Fruit fly (Drosophila melanogaster) whole organism, embryonic: ENCODE data around the gene Kdm3.

Experiments
- Atf3 ChIP-seq: fragments of 200-800 bp; sonication (Bioruptor generic); optimal IDR thresholded peaks from 3 replicates; lab custom pipeline; 2016; ENCODE audit warnings: missing biosample characterization, missing genetic modification characterization
- CG11085 ChIP-seq: fragments of 200-800 bp; sonication (Bioruptor generic); IDR thresholded peaks from 2 replicates; pipeline ENCODE4 v1.3.6; 2022; ENCODE audit warnings: missing biosample characterization, missing genetic modification characterization
- CG11456 ChIP-seq: fragments of 200-800 bp; sonication (Bioruptor generic); IDR thresholded peaks from 3 replicates; pipeline ENCODE4 v1.3.6; 2022; ENCODE audit warnings: missing biosample characterization, missing genetic modification characterization
- CG11696 ChIP-seq: fragments of 200-800 bp; sonication (Bioruptor generic); IDR thresholded peaks from 2 replicates; pipeline ENCODE4 v1.3.6; 2022; ENCODE audit warnings: missing biosample characterization, missing genetic modification characterization
- CG12104 ChIP-seq: fragments of 200-800 bp; sonication (Bioruptor generic); optimal IDR thresholded peaks from 3 replicates; lab custom pipeline; 2016; ENCODE audit warnings: missing biosample characterization, missing genetic modification characterization
- CG12155 ChIP-seq: fragments of 200-800 bp; sonication (Bioruptor generic); optimal IDR thresholded peaks from 3 replicates; lab custom pipeline; 2016; ENCODE audit warnings: missing biosample characterization, missing genetic modification characterization
- CG13775 ChIP-seq: fragments of 200-800 bp; sonication (Bioruptor generic); optimal IDR thresholded peaks from 3 replicates; lab custom pipeline; 2017; ENCODE audit warnings: missing biosample characterization, mild to moderate bottlenecking, missing genetic modification characterization
- CG1529 ChIP-seq: fragments of 200-800 bp; sonication (Bioruptor generic); optimal IDR thresholded peaks from 3 replicates; lab custom pipeline; 2018; ENCODE audit warnings: missing biosample characterization, missing genetic modification characterization
- CG1602 ChIP-seq: fragments of 200-800 bp; sonication (Bioruptor generic); optimal IDR thresholded peaks from 3 replicates; lab custom pipeline; 2016; ENCODE audit warnings: missing biosample characterization, missing genetic modification characterization
- CG1647 ChIP-seq: fragments of 200-800 bp; sonication (Bioruptor generic); optimal IDR thresholded peaks from 3 replicates; lab custom pipeline; 2016; ENCODE audit warnings: missing biosample characterization, missing genetic modification characterization
- CG2712 ChIP-seq: fragments of 200-800 bp; optimal IDR thresholded peaks from 3 replicates; lab custom pipeline; 2019; ENCODE audit warnings: missing biosample characterization, mild to moderate bottlenecking, missing genetic modification characterization, moderate library complexity
- CG30431 ChIP-seq: fragments of 200-800 bp; sonication (Bioruptor generic); optimal IDR thresholded peaks from 2 replicates; lab custom pipeline; 2017; ENCODE audit warnings: missing biosample characterization, missing genetic modification characterization
- CG31365 ChIP-seq: fragments of 200-800 bp; sonication (Bioruptor generic); optimal IDR thresholded peaks from 2 replicates; lab custom pipeline; 2018; ENCODE audit warnings: missing biosample characterization, mild to moderate bottlenecking, missing genetic modification characterization
- CG34224 ChIP-seq: fragments of 200-800 bp; sonication (Bioruptor generic); IDR thresholded peaks from 3 replicates; pipeline ENCODE4 v1.3.6; 2022; ENCODE audit warnings: missing biosample characterization, missing genetic modification characterization; ENCODE audit not compliant: partially characterized antibody
- CG4328 ChIP-seq: fragments of 200-800 bp; sonication (Bioruptor generic); optimal IDR thresholded peaks from 3 replicates; lab custom pipeline; 2017; ENCODE audit warnings: missing biosample characterization, missing genetic modification reagents, missing genetic modification characterization
- CG4404 ChIP-seq: fragments of 200-800 bp; sonication (Bioruptor generic); IDR thresholded peaks from 2 replicates; pipeline ENCODE4 v1.3.6; 2022; ENCODE audit warnings: missing biosample characterization, missing genetic modification characterization
- CG4707 ChIP-seq: fragments of 200-800 bp; sonication (Bioruptor generic); optimal IDR thresholded peaks from 2 replicates; lab custom pipeline; 2018; ENCODE audit warnings: missing biosample characterization, mild to moderate bottlenecking, missing genetic modification characterization, moderate library complexity
- CG6765 ChIP-seq: fragments of 200-800 bp; sonication (Bioruptor generic); optimal IDR thresholded peaks from 3 replicates; lab custom pipeline; 2017; ENCODE audit warnings: missing biosample characterization, mild to moderate bottlenecking, missing genetic modification characterization
- CG6854 ChIP-seq: fragments of 200-800 bp; sonication (Bioruptor generic); optimal IDR thresholded peaks from 3 replicates; lab custom pipeline; 2017; ENCODE audit warnings: missing biosample characterization, mild to moderate bottlenecking, missing genetic modification characterization
- CG7556 ChIP-seq: fragments of 200-800 bp; sonication (Bioruptor generic); optimal IDR thresholded peaks from 2 replicates; lab custom pipeline; 2017; ENCODE audit warnings: missing biosample characterization, mild to moderate bottlenecking, missing genetic modification characterization
- CG7839 ChIP-seq: fragments of 200-800 bp; sonication (Bioruptor generic); optimal IDR thresholded peaks from 3 replicates; lab custom pipeline; 2018; ENCODE audit warnings: missing biosample characterization, mild to moderate bottlenecking, missing genetic modification characterization, moderate library complexity
- CG9437 ChIP-seq: fragments of 200-800 bp; sonication (Bioruptor generic); optimal IDR thresholded peaks from 2 replicates; lab custom pipeline; 2018; ENCODE audit warnings: missing biosample characterization, mild to moderate bottlenecking, missing genetic modification characterization
- D19A ChIP-seq: fragments of 200-800 bp; optimal IDR thresholded peaks from 3 replicates; lab custom pipeline; 2019; ENCODE audit warnings: missing biosample characterization, mild to moderate bottlenecking, missing genetic modification characterization, moderate library complexity
- Dll ChIP-seq: fragments of 200-800 bp; sonication (Bioruptor generic); IDR thresholded peaks from 4 replicates; pipeline ENCODE4 v1.3.6; 2022; ENCODE audit warnings: missing biosample characterization, missing genetic modification characterization; ENCODE audit not compliant: partially characterized antibody
- Hmx ChIP-seq: fragments of 200-800 bp; sonication (Bioruptor generic); optimal IDR thresholded peaks from 2 replicates; lab custom pipeline; 2016; ENCODE audit warnings: missing biosample characterization, missing genetic modification characterization
- MESR4 ChIP-seq: fragments of 200-800 bp; sonication (Bioruptor generic); optimal IDR thresholded peaks from 2 replicates; lab custom pipeline; 2018; ENCODE audit warnings: missing biosample characterization, mild to moderate bottlenecking, missing genetic modification characterization, moderate library complexity
- NFAT ChIP-seq: fragments of 200-800 bp; sonication (Bioruptor generic); IDR thresholded peaks from 2 replicates; pipeline ENCODE4 v1.3.6; 2022; ENCODE audit warnings: missing biosample characterization, missing genetic modification characterization
- Oaz ChIP-seq: fragments of 200-800 bp; sonication (Bioruptor generic); IDR thresholded peaks from 2 replicates; pipeline ENCODE4 v1.3.6; 2022; ENCODE audit warnings: missing biosample characterization, missing genetic modification characterization
- Poxn ChIP-seq: fragments of 200-800 bp; sonication (Bioruptor generic); IDR thresholded peaks from 2 replicates; pipeline ENCODE4 v1.3.6; 2022; ENCODE audit warnings: missing biosample characterization, missing genetic modification characterization
- Ptx1 ChIP-seq: fragments of 200-800 bp; sonication (Bioruptor generic); IDR thresholded peaks from 2 replicates; pipeline ENCODE4 v1.3.6; 2022; ENCODE audit warnings: missing biosample characterization, missing genetic modification characterization
- Taf1 ChIP-seq: fragments of 200-800 bp; sonication (Bioruptor generic); IDR thresholded peaks from 2 replicates; pipeline ENCODE4 v1.3.6; 2022; ENCODE audit warnings: missing biosample characterization, missing genetic modification characterization
- bigmax ChIP-seq: fragments of 200-800 bp; sonication (Bioruptor generic); optimal IDR thresholded peaks from 2 replicates; lab custom pipeline; 2018; ENCODE audit warnings: missing biosample characterization, mild to moderate bottlenecking, missing genetic modification characterization
- cato ChIP-seq: fragments of 200-800 bp; sonication (Bioruptor generic); optimal IDR thresholded peaks from 2 replicates; lab custom pipeline; 2016; ENCODE audit warnings: missing biosample characterization, missing genetic modification characterization, borderline replicate concordance
- croc ChIP-seq: fragments of 200-800 bp; sonication (Bioruptor generic); conservative IDR thresholded peaks from 3 replicates; pipeline ENCODE4 v1.3.6; 2022; ENCODE audit warnings: missing biosample characterization, missing genetic modification characterization
- crp ChIP-seq, 2 experiments: fragments of 200-800 bp; sonication (Bioruptor generic); optimal IDR thresholded peaks; 2 replicates in 1 of 2; 3 replicates in 1 of 2; lab custom pipeline; 2017; ENCODE audit warnings: missing biosample characterization in 2 of 2, missing genetic modification characterization in 2 of 2, mild to moderate bottlenecking in 1 of 2, moderate library complexity in 1 of 2
- emc ChIP-seq: fragments of 200-800 bp; sonication (Bioruptor generic); optimal IDR thresholded peaks from 2 replicates; lab custom pipeline; 2016; ENCODE audit warnings: missing biosample characterization, missing genetic modification characterization
- eyg ChIP-seq: fragments of 200-800 bp; sonication (Bioruptor generic); optimal IDR thresholded peaks from 3 replicates; lab custom pipeline; 2016; ENCODE audit warnings: missing biosample characterization, missing genetic modification characterization
- gsb-n ChIP-seq: fragments of 200-800 bp; sonication (Bioruptor generic); optimal IDR thresholded peaks from 3 replicates; lab custom pipeline; 2018; ENCODE audit warnings: missing biosample characterization, mild to moderate bottlenecking, missing genetic modification characterization
- hkb ChIP-seq, 2 experiments: fragments of 200-800 bp in 1 of 2; fragments of >200 bp in 1 of 2; sonication (Bioruptor generic) in 1 of 2; IDR thresholded peaks in 1 of 2; optimal IDR thresholded peaks in 1 of 2; 2 replicates each; pipeline versions ENCODE4 v1.3.6 to Lab custom; 2017 to 2022; ENCODE audit warnings: missing biosample characterization in 1 of 2, missing genetic modification characterization in 1 of 2
- insv ChIP-seq, 2 experiments: fragments of 200-800 bp; sonication (Bioruptor generic); optimal IDR thresholded peaks; 3 replicates each; lab custom pipeline; 2016 to 2018; ENCODE audit warnings: missing biosample characterization in 2 of 2, missing genetic modification characterization in 2 of 2
- kay ChIP-seq: fragments of 200-800 bp; sonication (Bioruptor generic); optimal IDR thresholded peaks from 2 replicates; lab custom pipeline; 2016; ENCODE audit warnings: missing biosample characterization, missing genetic modification characterization
- ken ChIP-seq: fragments of 200-800 bp; sonication (Bioruptor generic); IDR thresholded peaks from 3 replicates; pipeline ENCODE4 v1.3.6; 2022; ENCODE audit warnings: missing biosample characterization, missing genetic modification characterization
- nau ChIP-seq: fragments of 200-800 bp; sonication (Bioruptor generic); optimal IDR thresholded peaks from 3 replicates; lab custom pipeline; 2017; ENCODE audit warnings: missing biosample characterization, mild to moderate bottlenecking, missing genetic modification characterization, missing genetic modification reagents
- nerfin-2 ChIP-seq: fragments of 200-800 bp; sonication (Bioruptor generic); IDR thresholded peaks from 2 replicates; pipeline ENCODE4 v1.3.6; 2022; ENCODE audit warnings: missing biosample characterization, missing genetic modification characterization; ENCODE audit not compliant: partially characterized antibody
- org-1 ChIP-seq: fragments of 200-800 bp; sonication (Bioruptor generic); optimal IDR thresholded peaks from 2 replicates; lab custom pipeline; 2017; ENCODE audit warnings: missing biosample characterization, missing genetic modification characterization
- ranshi ChIP-seq: fragments of 200-800 bp; sonication (Bioruptor generic); IDR thresholded peaks from 2 replicates; pipeline ENCODE4 v1.3.6; 2022; ENCODE audit warnings: missing biosample characterization, missing genetic modification characterization
- slp2 ChIP-seq: fragments of 200-800 bp; sonication (Bioruptor generic); optimal IDR thresholded peaks from 2 replicates; lab custom pipeline; 2016; ENCODE audit warnings: missing biosample characterization, missing genetic modification characterization
- tll ChIP-seq, 2 experiments: fragments of 200-800 bp in 1 of 2; fragments of >200 bp in 1 of 2; sonication (Bioruptor generic) in 1 of 2; optimal IDR thresholded peaks; 2 replicates each; lab custom pipeline; 2017 to 2019; ENCODE audit warnings: missing biosample characterization in 2 of 2, missing genetic modification characterization in 2 of 2, mild to moderate bottlenecking in 1 of 2, moderate library complexity in 1 of 2
- toy ChIP-seq: fragments of 200-800 bp; sonication (Bioruptor generic); IDR thresholded peaks from 2 replicates; pipeline ENCODE4 v1.3.6; 2022; ENCODE audit warnings: missing biosample characterization, missing genetic modification characterization
- unc-4 ChIP-seq: fragments of 200-800 bp; sonication (Bioruptor generic); IDR thresholded peaks from 2 replicates; pipeline ENCODE4 v1.3.6; 2022; ENCODE audit warnings: missing biosample characterization, missing genetic modification characterization; ENCODE audit not compliant: partially characterized antibody

The Kdm3 gene

DNA sequence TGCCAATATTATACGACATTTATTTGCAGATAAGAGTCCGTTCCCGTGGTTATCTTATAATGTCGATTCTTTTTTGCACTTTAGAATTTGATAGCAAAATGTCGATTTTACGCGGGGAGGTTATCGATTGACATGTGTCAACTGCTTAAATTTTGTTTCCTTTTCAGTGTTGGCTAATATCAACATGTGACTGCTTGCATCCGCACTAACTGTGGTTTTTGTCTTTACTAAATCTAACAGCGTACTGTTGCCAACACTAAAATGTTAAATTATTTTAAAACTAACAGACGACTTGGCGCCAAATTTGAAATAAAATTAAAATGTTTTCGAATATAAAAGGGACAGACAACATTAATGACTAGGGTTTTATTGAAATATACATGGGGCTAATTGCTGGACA lies 19.1 kb upstream of the Kdm3 start (continued):
- TF ChIP-seq eyg (GFP tag; lab: Kevin White, UChicago), result peak; percentile 80
- peak; percentile 76 for TF ChIP-seq Ptx1 (GFP tag; lab: Robert Waterston, UW)
- TF ChIP-seq Oaz, result no peak
- peak; percentile 85 for TF ChIP-seq ken (GFP tag; lab: Robert Waterston, UW)
- peak; percentile 98 for TF ChIP-seq CG31365 (tag; lab: Kevin White, UChicago)
- TF ChIP-seq Taf1, result no peak; the same call in 1 of the 2 replicates
- peak; percentile 30; the same call in 1 of the 3 replicates for TF ChIP-seq croc (GFP tag; lab: Robert Waterston, UW)
- TF ChIP-seq Dll, result peak; percentile 40; the same call in 3 of the 4 replicates
- peak; percentile 4 for TF ChIP-seq slp2 (GFP tag; lab: Kevin White, UChicago)
- TF ChIP-seq Poxn (GFP tag; lab: Robert Waterston, UW), result no peak
- peak; percentile 46 for TF ChIP-seq gsb-n (tag; lab: Kevin White, UChicago)
- peak; percentile 36 for TF ChIP-seq CG4328 (GFP tag; lab: Kevin White, UChicago)
- peak in 1 of 2 experiments; percentile 70 for TF ChIP-seq insv (GFP tag; optimal IDR thresholded peaks at IDR 0.05; lab: Kevin White, UChicago)
- no peak for TF ChIP-seq CG11696 (GFP tag; lab: Robert Waterston, UW)
- TF ChIP-seq CG1602 (GFP tag; lab: Kevin White, UChicago), result peak; percentile 58
- peak; percentile 26; the same call in 1 of the 2 replicates for TF ChIP-seq CG4404 (GFP tag; lab: Robert Waterston, UW)
- peak; percentile 15 for TF ChIP-seq org-1
- no peak for TF ChIP-seq nau (GFP tag; lab: Kevin White, UChicago)
- TF ChIP-seq CG1529, result no peak
- no peak for TF ChIP-seq CG6854
- TF ChIP-seq CG12104 (GFP tag; lab: Kevin White, UChicago), result no peak
- peak; percentile 89 for TF ChIP-seq CG13775 (GFP tag; lab: Kevin White, UChicago)
- peak; percentile 51 for TF ChIP-seq emc (GFP tag; lab: Kevin White, UChicago)
- peak; percentile 69 for TF ChIP-seq CG2712 (tag; lab: Kevin White, UChicago)
- TF ChIP-seq CG4707 (GFP tag; lab: Kevin White, UChicago), result no peak
- TF ChIP-seq CG11085 (GFP tag; lab: Robert Waterston, UW), result peak; percentile 78
- TF ChIP-seq cato (GFP tag; lab: Kevin White, UChicago), result no peak
- TF ChIP-seq tll (GFP tag; optimal IDR thresholded peaks at IDR 0.05; lab: Kevin White, UChicago), result no peak
- TF ChIP-seq CG7556, result peak; percentile 67
- peak; percentile 58 for TF ChIP-seq CG1647
- no peak; the same call in 1 of the 2 replicates for TF ChIP-seq ranshi (GFP tag; lab: Robert Waterston, UW)
- TF ChIP-seq D19A (tag; lab: Kevin White, UChicago), result no peak
- TF ChIP-seq NFAT (GFP tag; lab: Robert Waterston, UW), result peak; percentile 75
- peak; percentile 36; the same call in 1 of the 3 replicates for TF ChIP-seq CG34224 (GFP tag; lab: Robert Waterston, UW)
- TF ChIP-seq crp (GFP tag; optimal IDR thresholded peaks at IDR 0.05; lab: Kevin White, UChicago), result peak in 1 of 2 experiments; percentile 3
- peak; percentile 67; the same call in 1 of the 2 replicates for TF ChIP-seq nerfin-2 (GFP tag; lab: Robert Waterston, UW)
- TF ChIP-seq CG12155 (GFP tag; lab: Kevin White, UChicago), result peak; percentile 78
- TF ChIP-seq CG6765 (GFP tag; lab: Kevin White, UChicago), result peak; percentile 40
- peak; percentile 29 for TF ChIP-seq bigmax (GFP tag; lab: Kevin White, UChicago)
- TF ChIP-seq unc-4 (GFP tag; lab: Robert Waterston, UW), result peak; percentile 58
- TF ChIP-seq CG11456 (GFP tag; lab: Robert Waterston, UW), result peak; percentile 89
- no peak for TF ChIP-seq CG30431 (GFP tag; lab: Kevin White, UChicago)
- TF ChIP-seq MESR4, result peak; percentile 23
- TF ChIP-seq CG9437 (GFP tag; lab: Kevin White, UChicago), result no peak
- TF ChIP-seq Hmx (GFP tag; lab: Kevin White, UChicago), result peak; percentile 5
- TF ChIP-seq CG7839 (tag; lab: Kevin White, UChicago), result peak; percentile 62
- no peak for TF ChIP-seq toy (GFP tag; lab: Robert Waterston, UW)
- TF ChIP-seq hkb (optimal IDR thresholded peaks at IDR 0.05; lab: Kevin White, UChicago), result no peak
- no peak for TF ChIP-seq hkb (GFP tag; IDR thresholded peaks at IDR 0.05; lab: Robert Waterston, UW)
- TF ChIP-seq Atf3, result peak; percentile 40
- peak; percentile 76 for TF ChIP-seq kay (GFP tag; lab: Kevin White, UChicago)
